Worm (Caenorhabditis elegans) whole organism, L1 larva: ENCODE results near the gene C26E6.1.

Source experiments
- isw-1 ChIP-seq: fragments of 200-800 bp; sonication (Bioruptor generic); IDR thresholded peaks from 2 replicates; pipeline ENCODE4 v1.3.6; 2022; ENCODE audit warnings: missing genetic modification characterization, missing compliant biosample characterization
- lin-13 ChIP-seq: fragments of 150-350 bp; optimal IDR thresholded peaks from 2 replicates; lab custom pipeline; 2014; ENCODE audit warnings: missing biosample characterization, missing genetic modification reagents, missing genetic modification characterization
- ztf-4 ChIP-seq: fragments of 150-350 bp; optimal IDR thresholded peaks from 2 replicates; lab custom pipeline; 2014; ENCODE audit warnings: missing biosample characterization, missing genetic modification characterization

DNA sequence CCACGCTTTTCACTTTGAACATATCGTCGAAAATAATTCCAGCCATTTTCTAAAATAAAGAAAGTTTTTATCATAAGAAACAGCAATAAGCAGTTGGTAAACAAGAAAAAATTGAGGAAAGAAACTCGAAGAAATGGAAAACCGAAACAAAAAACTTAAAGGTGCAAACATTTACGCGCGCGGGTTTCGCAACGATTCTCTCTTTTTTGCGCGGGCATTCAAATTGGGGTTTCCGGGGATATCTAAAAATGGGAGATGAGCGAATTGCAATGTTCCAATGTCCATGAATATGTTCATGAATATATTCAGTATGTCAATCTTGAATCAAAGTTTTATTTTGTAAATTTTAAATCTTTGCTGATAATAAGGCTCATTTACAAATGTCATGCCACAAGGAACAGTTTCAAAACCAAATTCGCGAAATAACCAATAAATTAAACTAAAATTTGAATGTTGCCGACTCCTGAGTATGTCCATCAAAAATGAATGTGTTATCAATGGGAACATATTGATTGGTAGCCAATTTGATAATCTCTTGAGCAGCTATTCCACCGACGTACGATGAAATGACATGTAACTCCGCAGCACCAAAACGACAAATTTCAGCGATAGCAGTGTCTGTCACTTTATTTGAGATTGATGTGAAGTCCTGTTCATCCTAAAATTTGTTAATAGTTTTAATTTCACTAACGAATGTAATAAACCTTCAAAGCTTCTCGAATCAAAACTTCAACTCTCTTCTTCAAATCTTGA lies 38.5 kb upstream of the C26E6.1 start, which contains the start of gene rpb-8:
- peak; percentile 38 for TF ChIP-seq lin-13
- peak; percentile 2; the same call in 1 of the 2 replicates for TF ChIP-seq isw-1 (GFP tag; lab: Robert Waterston, UW)
- peak; percentile 7 for TF ChIP-seq ztf-4
